Fruit fly (Drosophila melanogaster) S2 (cell line): ENCODE measurements around the gene dgt2.

ENCODE experiments used
- CG8478 ChIP-seq: fragments of >200 bp; optimal IDR thresholded peaks from 2 replicates; lab custom pipeline; 2018
- CTCF ChIP-seq, 2 experiments: fragments of >200 bp; optimal IDR thresholded peaks; 2 replicates each; lab custom pipeline; 2018

- TF ChIP-seq CG8478 (lab: Kevin White, UChicago): no peak
- TF ChIP-seq CTCF (optimal IDR thresholded peaks at IDR 0.05; lab: Kevin White, UChicago): no peak
Measured at dm6 chr2L:11958729-11959128, 31.0 kb upstream of the dgt2 start.
